Worm (Caenorhabditis elegans) whole organism, L1 larva: ENCODE measurements around the gene Y42H9B.3.

Experiments used
- ama-1 ChIP-seq: fragments of 150-350 bp; optimal IDR thresholded peaks from 2 replicates; lab custom pipeline; 2014
- efl-1 ChIP-seq, 4 experiments: fragments of 150-350 bp; optimal IDR thresholded peaks in 3 of 4; peaks in 1 of 4; 1 replicate in 1 of 4; 2 replicates in 3 of 4; lab custom pipeline; 2014; ENCODE audit warnings: missing biosample characterization in 2 of 4, missing genetic modification characterization in 2 of 4, missing genetic modification reagents in 2 of 4
- grh-1 ChIP-seq: fragments of 200-800 bp; sonication (Bioruptor generic); IDR thresholded peaks from 2 replicates; pipeline ENCODE4 v1.3.6; 2022; ENCODE audit warnings: missing genetic modification reagents, missing genetic modification characterization, missing compliant biosample characterization
- pqm-1 ChIP-seq: sonication (generic microtip); optimal IDR thresholded peaks from 3 replicates; lab custom pipeline; 2017; ENCODE audit warnings: missing biosample characterization, missing genetic modification characterization
- snpc-4 ChIP-seq: fragments of 150-350 bp; optimal IDR thresholded peaks from 2 replicates; lab custom pipeline; 2014; ENCODE audit warnings: missing biosample characterization, missing genetic modification characterization
- sox-4 ChIP-seq: sonication (generic microtip); optimal IDR thresholded peaks from 2 replicates; lab custom pipeline; 2016; ENCODE audit warnings: missing genetic modification characterization, missing compliant biosample characterization
- unc-30 ChIP-seq: sonication (generic microtip); optimal IDR thresholded peaks from 2 replicates; lab custom pipeline; 2017; ENCODE audit warnings: missing biosample characterization, missing genetic modification characterization
- vab-15 ChIP-seq: sonication (generic microtip); optimal IDR thresholded peaks from 2 replicates; lab custom pipeline; 2017; ENCODE audit warnings: missing genotype, mild to moderate bottlenecking, missing genetic modification characterization, missing compliant biosample characterization

- TF ChIP-seq efl-1 (optimal IDR thresholded peaks at IDR 0.05; lab: Kevin White, UChicago): no peak
- TF ChIP-seq efl-1 (GFP tag; optimal IDR thresholded peaks at IDR 0.05 in 1 of 2; lab: Kevin White, UChicago): no peak
- no peak for TF ChIP-seq grh-1 (GFP tag; lab: Robert Waterston, UW)
- TF ChIP-seq vab-15: no peak
- TF ChIP-seq sox-4 (tag; lab: Kevin White, UChicago): no peak
- no peak for TF ChIP-seq pqm-1
- TF ChIP-seq unc-30: no peak
- TF ChIP-seq snpc-4: no peak
- no peak for TF ChIP-seq ama-1 (lab: Kevin White, UChicago)
Observed at ce11 chrIV:8053955-8054354, 41.7 kb upstream of the Y42H9B.3 start.
